Worm (Caenorhabditis elegans): ENCODE data around the gene ostb-1.

Gene ostb-1

ce11 chrII:7911015-7911414, 46.7 kb downstream of the ostb-1 start, which contains the start of gene ZK675.4:
TSS of gene ZK675.4 (plus strand) at chrII:7911315.
- no peak for TF ChIP-seq med-1 (GFP tag; optimal IDR thresholded peaks at IDR 0.05; ENCODE audit: insufficient read depth)
